Worm (Caenorhabditis elegans) whole organism, early embryonic: ENCODE data around the gene C52E4.7.

Experiments used
- B0310.2 ChIP-seq: sonication (generic microtip); optimal IDR thresholded peaks from 2 replicates; lab custom pipeline; 2016; ENCODE audit warnings: mild to moderate bottlenecking, missing genetic modification characterization, missing compliant biosample characterization
- F13C5.2 ChIP-seq: sonication (generic microtip); optimal IDR thresholded peaks from 2 replicates; lab custom pipeline; 2017; ENCODE audit warnings: mild to moderate bottlenecking, missing genetic modification characterization, inconsistent platforms, missing compliant biosample characterization
- aly-1 ChIP-seq: sonication (generic microtip); optimal IDR thresholded peaks from 2 replicates; lab custom pipeline; 2016; ENCODE audit warnings: missing genetic modification characterization, missing compliant biosample characterization
- ama-1 ChIP-seq: fragments of 150-350 bp; optimal IDR thresholded peaks from 2 replicates; lab custom pipeline; 2014
- ceh-13 ChIP-seq: fragments of 200-800 bp; sonication (Bioruptor generic); optimal IDR thresholded peaks from 2 replicates; lab custom pipeline; 2018; ENCODE audit warnings: mild to moderate bottlenecking, missing genetic modification characterization, missing compliant biosample characterization
- ceh-36 ChIP-seq: sonication (generic microtip); optimal IDR thresholded peaks from 2 replicates; lab custom pipeline; 2016; ENCODE audit warnings: missing genetic modification characterization, inconsistent platforms, missing compliant biosample characterization
- ets-7 ChIP-seq: sonication (generic microtip); optimal IDR thresholded peaks from 2 replicates; lab custom pipeline; 2016; ENCODE audit warnings: missing genotype, missing genetic modification characterization, missing compliant biosample characterization
- flt-1 ChIP-seq: fragments of 200-800 bp; sonication (Bioruptor generic); IDR thresholded peaks from 2 replicates; pipeline ENCODE4 v1.3.6; 2022; ENCODE audit warnings: missing genetic modification characterization, missing compliant biosample characterization
- hmbx-1 ChIP-seq: sonication (generic microtip); optimal IDR thresholded peaks from 2 replicates; lab custom pipeline; 2016; ENCODE audit warnings: mild to moderate bottlenecking, missing genetic modification characterization, missing compliant biosample characterization
- hmg-4 ChIP-seq: fragments of 200-800 bp; sonication (Bioruptor generic); optimal IDR thresholded peaks from 2 replicates; lab custom pipeline; 2018; ENCODE audit warnings: mild to moderate bottlenecking, missing genetic modification characterization, missing compliant biosample characterization
- hnd-1 ChIP-seq: sonication (generic microtip); optimal IDR thresholded peaks from 2 replicates; lab custom pipeline; 2016; ENCODE audit warnings: missing genetic modification characterization, missing compliant biosample characterization
- scrt-1 ChIP-seq: fragments of 200-800 bp; sonication (Bioruptor generic); IDR thresholded peaks from 2 replicates; pipeline ENCODE4 v1.3.6; 2022; ENCODE audit warnings: missing genetic modification characterization, missing compliant biosample characterization
- sea-1 ChIP-seq: fragments of 200-800 bp; sonication (Bioruptor generic); conservative IDR thresholded peaks from 2 replicates; pipeline ENCODE4 v1.3.6; 2022; ENCODE audit warnings: missing genetic modification characterization, missing compliant biosample characterization
- tra-4 ChIP-seq: sonication (generic microtip); optimal IDR thresholded peaks from 2 replicates; lab custom pipeline; 2017; ENCODE audit warnings: missing genetic modification characterization, missing compliant biosample characterization

C52E4.7 gene

ce11 chrV:12045132-12045531, 51.0 kb downstream of the C52E4.7 start, which contains the start of gene F10C2.5:
Gene F10C2.5 (plus strand): TSS chrV:12045432.
- TF ChIP-seq scrt-1 (GFP tag; lab: Robert Waterston, UW) (no peak), flt-1 (GFP tag; lab: Robert Waterston, UW) (no peak), hmbx-1 (no peak), sea-1 (GFP tag; lab: Robert Waterston, UW) (no peak), B0310.2 (no peak), hnd-1 (tag; lab: Kevin White, UChicago) (no peak), F13C5.2 (tag; lab: Kevin White, UChicago) (no peak), aly-1 (tag; lab: Kevin White, UChicago) (no peak), ets-7 (no peak), tra-4 (tag; lab: Kevin White, UChicago) (no peak), ceh-36 (tag; lab: Kevin White, UChicago) (no peak), ceh-13 (GFP tag; lab: Kevin White, UChicago) (no peak), hmg-4 (GFP tag; lab: Kevin White, UChicago) (no peak), ama-1 (lab: Kevin White, UChicago) (no peak)
